Fruit fly (Drosophila melanogaster) whole organism, wandering third instar larva: ENCODE data around the gene sit.

ENCODE experiments used
- Abd-B ChIP-seq: fragments of >200 bp; optimal IDR thresholded peaks from 2 replicates; lab custom pipeline; 2017; ENCODE audit warnings: missing biosample characterization, missing genetic modification characterization
- CrebA ChIP-seq: fragments of 200-800 bp; sonication (Bioruptor generic); optimal IDR thresholded peaks from 2 replicates; lab custom pipeline; 2016; ENCODE audit warnings: missing biosample characterization, mild to moderate bottlenecking, missing genetic modification characterization, borderline replicate concordance
- Dif ChIP-seq: fragments of 200-275, 200-300 bp; sonication (Bioruptor generic); optimal IDR thresholded peaks from 2 replicates; lab custom pipeline; 2018; ENCODE audit warnings: missing biosample characterization, missing genetic modification characterization; ENCODE audit not compliant: partially characterized antibody
- GATAd ChIP-seq: sonication (Bioruptor generic); optimal IDR thresholded peaks from 2 replicates; lab custom pipeline; 2016; ENCODE audit warnings: missing biosample characterization, missing genetic modification characterization
- Hr78 ChIP-seq: fragments of >200 bp; optimal IDR thresholded peaks from 2 replicates; lab custom pipeline; 2017; ENCODE audit warnings: missing biosample characterization, missing genetic modification characterization
- Myc ChIP-seq: fragments of >200 bp; optimal IDR thresholded peaks from 2 replicates; lab custom pipeline; 2017
- N ChIP-seq: fragments of >200 bp; optimal IDR thresholded peaks from 2 replicates; lab custom pipeline; 2018; ENCODE audit warnings: missing biosample characterization, missing external identifiers, missing genetic modification characterization
- Rel ChIP-seq, 2 experiments: fragments of 200-800 bp; sonication (Bioruptor generic) in 1 of 2; optimal IDR thresholded peaks; 2 replicates in 1 of 2; 3 replicates in 1 of 2; lab custom pipeline; 2016 to 2019; ENCODE audit warnings: mild to moderate bottlenecking in 2 of 2, missing biosample characterization in 2 of 2, missing genetic modification characterization in 2 of 2, moderate library complexity in 1 of 2
- Sp1 ChIP-seq: fragments of 200-800 bp; sonication (Bioruptor generic); optimal IDR thresholded peaks from 3 replicates; lab custom pipeline; 2019; ENCODE audit warnings: missing biosample characterization, mild to moderate bottlenecking, missing genetic modification characterization, moderate library complexity
- Vsx2 ChIP-seq: fragments of 200-300, 225-300 bp; sonication (Bioruptor generic); optimal IDR thresholded peaks from 2 replicates; lab custom pipeline; 2018; ENCODE audit warnings: missing biosample characterization, missing genetic modification characterization; ENCODE audit not compliant: partially characterized antibody
- br ChIP-seq: fragments of 200-800 bp; sonication (Bioruptor generic); optimal IDR thresholded peaks from 2 replicates; lab custom pipeline; 2016; ENCODE audit warnings: missing biosample characterization, missing genetic modification characterization
- fru ChIP-seq: fragments of 200-800 bp; sonication (Bioruptor generic); optimal IDR thresholded peaks from 3 replicates; lab custom pipeline; 2016; ENCODE audit warnings: missing biosample characterization, mild to moderate bottlenecking, missing genetic modification characterization
- lola ChIP-seq: fragments of >200 bp; optimal IDR thresholded peaks from 2 replicates; lab custom pipeline; 2017; ENCODE audit warnings: missing biosample characterization, missing genetic modification characterization
- pan ChIP-seq: fragments of >200 bp; optimal IDR thresholded peaks from 2 replicates; lab custom pipeline; 2017

DNA sequence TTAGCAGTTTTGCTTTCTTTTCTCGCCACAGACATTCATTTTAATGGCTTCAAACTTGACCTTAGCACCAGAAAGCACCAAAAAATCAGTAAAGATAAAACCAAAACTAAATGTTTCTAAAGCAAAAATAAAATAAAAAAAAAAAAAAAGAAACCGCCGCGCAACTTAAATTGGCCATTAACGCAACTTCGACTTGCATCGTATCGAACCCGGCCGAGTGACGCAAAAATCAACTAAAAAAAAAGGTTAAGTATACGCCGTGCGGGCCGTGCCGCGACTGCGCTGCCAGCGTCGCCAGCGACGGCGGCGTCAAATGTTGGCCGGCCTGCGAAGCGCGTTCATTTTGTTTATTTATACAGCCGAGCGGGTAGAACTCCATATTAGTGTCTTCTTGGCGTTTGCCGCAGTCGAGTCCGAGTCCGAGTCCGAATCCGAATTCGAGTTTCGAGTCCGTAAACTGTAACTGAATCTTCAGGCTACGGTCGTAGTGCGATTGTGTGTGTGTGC, 12.0 kb downstream of the sit start, which contains the start of gene bond:
- TF ChIP-seq CrebA (GFP tag; lab: Kevin White, UChicago) (no peak), pan (no peak), lola (GFP tag; lab: Kevin White, UChicago) (no peak), Abd-B (GFP tag; lab: Kevin White, UChicago) (no peak), Dif (GFP tag; lab: Kevin White, UChicago) (no peak), Hr78 (GFP tag; lab: Kevin White, UChicago) (no peak), N (GFP tag; lab: Kevin White, UChicago) (no peak), Rel (GFP tag; optimal IDR thresholded peaks at IDR 0.05; lab: Kevin White, UChicago) (no peak), Rel (tag; optimal IDR thresholded peaks at IDR 0.05; lab: Kevin White, UChicago) (no peak), br (GFP tag; lab: Kevin White, UChicago) (no peak), Myc (lab: Kevin White, UChicago) (no peak), GATAd (GFP tag; lab: Kevin White, UChicago) (no peak), fru (GFP tag; lab: Kevin White, UChicago) (no peak), Vsx2 (no peak), Sp1 (GFP tag; lab: Kevin White, UChicago) (no peak)
